Fruit fly (Drosophila melanogaster) whole organism, embryonic: Measurements from ENCODE around the gene CG18581.

ENCODE experiments used
- Abd-B ChIP-seq: fragments of 200-800 bp; sonication (Bioruptor generic); optimal IDR thresholded peaks from 2 replicates; lab custom pipeline; 2018; ENCODE audit warnings: missing biosample characterization, mild to moderate bottlenecking, missing genetic modification characterization, moderate library complexity
- Atf3 ChIP-seq: fragments of 200-800 bp; sonication (Bioruptor generic); optimal IDR thresholded peaks from 3 replicates; lab custom pipeline; 2016; ENCODE audit warnings: missing biosample characterization, missing genetic modification characterization
- CG10366 ChIP-seq: fragments of 200-800 bp; sonication (Bioruptor generic); IDR thresholded peaks from 2 replicates; pipeline ENCODE4 v1.3.6; 2022; ENCODE audit warnings: missing biosample characterization, missing genetic modification characterization
- CG11398 ChIP-seq: fragments of 200-800 bp; sonication (Bioruptor generic); optimal IDR thresholded peaks from 2 replicates; lab custom pipeline; 2016; ENCODE audit warnings: missing biosample characterization, missing genetic modification characterization
- CG11456 ChIP-seq: fragments of 200-800 bp; sonication (Bioruptor generic); IDR thresholded peaks from 3 replicates; pipeline ENCODE4 v1.3.6; 2022; ENCODE audit warnings: missing biosample characterization, missing genetic modification characterization
- CG11696 ChIP-seq: fragments of 200-800 bp; sonication (Bioruptor generic); IDR thresholded peaks from 2 replicates; pipeline ENCODE4 v1.3.6; 2022; ENCODE audit warnings: missing biosample characterization, missing genetic modification characterization
- CG12299 ChIP-seq: fragments of 200-800 bp; sonication (Bioruptor generic); optimal IDR thresholded peaks from 2 replicates; lab custom pipeline; 2018; ENCODE audit warnings: missing biosample characterization, mild to moderate bottlenecking, missing genetic modification characterization
- CG13424 ChIP-seq: fragments of 200-800 bp; sonication (Bioruptor generic); optimal IDR thresholded peaks from 2 replicates; lab custom pipeline; 2019; ENCODE audit warnings: missing biosample characterization, mild to moderate bottlenecking, missing genetic modification characterization, moderate library complexity
- CG13894 ChIP-seq: fragments of 200-800 bp; sonication (Bioruptor generic); optimal IDR thresholded peaks from 3 replicates; lab custom pipeline; 2018; ENCODE audit warnings: missing biosample characterization, mild to moderate bottlenecking, missing genetic modification characterization, moderate library complexity
- CG14965 ChIP-seq: fragments of 200-800 bp; sonication (Bioruptor generic); optimal IDR thresholded peaks from 2 replicates; lab custom pipeline; 2016; ENCODE audit warnings: missing biosample characterization, missing genetic modification characterization, borderline replicate concordance
- CG15601 ChIP-seq: fragments of 200-800 bp; sonication (Bioruptor generic); optimal IDR thresholded peaks from 3 replicates; lab custom pipeline; 2019; ENCODE audit warnings: missing biosample characterization, mild to moderate bottlenecking, missing genetic modification characterization, moderate library complexity
- CG30431 ChIP-seq: fragments of 200-800 bp; sonication (Bioruptor generic); optimal IDR thresholded peaks from 2 replicates; lab custom pipeline; 2017; ENCODE audit warnings: missing biosample characterization, missing genetic modification characterization
- CG31224 ChIP-seq: fragments of 200-800 bp; sonication (Bioruptor generic); IDR thresholded peaks from 2 replicates; pipeline ENCODE4 v1.3.6; 2022; ENCODE audit warnings: missing biosample characterization, missing genetic modification characterization
- CG31441 ChIP-seq: fragments of 200-800 bp; sonication (Bioruptor generic); IDR thresholded peaks from 2 replicates; pipeline ENCODE4 v1.3.6; 2022; ENCODE audit warnings: missing biosample characterization, missing genetic modification characterization
- CG32532 ChIP-seq: fragments of 200-800 bp; sonication (Bioruptor generic); IDR thresholded peaks from 2 replicates; pipeline ENCODE4 v1.3.6; 2022; ENCODE audit warnings: missing biosample characterization, missing genetic modification characterization
- CG34422 ChIP-seq: fragments of 200-800 bp; sonication (Bioruptor generic); IDR thresholded peaks from 3 replicates; pipeline ENCODE4 v1.3.6; 2022; ENCODE audit warnings: missing biosample characterization, missing genetic modification characterization
- CG3838 ChIP-seq: fragments of 200-800 bp; sonication (Bioruptor generic); optimal IDR thresholded peaks from 3 replicates; lab custom pipeline; 2016; ENCODE audit warnings: missing biosample characterization, missing genetic modification characterization
- CG4404 ChIP-seq: fragments of 200-800 bp; sonication (Bioruptor generic); IDR thresholded peaks from 2 replicates; pipeline ENCODE4 v1.3.6; 2022; ENCODE audit warnings: missing biosample characterization, missing genetic modification characterization
- D19B ChIP-seq: fragments of 200-800 bp; sonication (Bioruptor generic); optimal IDR thresholded peaks from 2 replicates; lab custom pipeline; 2017; ENCODE audit warnings: missing biosample characterization, mild to moderate bottlenecking, missing genetic modification characterization
- Eip74EF ChIP-seq, 2 experiments: fragments of 200-800 bp in 1 of 2; fragments of >200 bp in 1 of 2; sonication (Bioruptor generic) in 1 of 2; optimal IDR thresholded peaks; 2 replicates each; lab custom pipeline; 2017 to 2019; ENCODE audit warnings: missing biosample characterization in 2 of 2, missing genetic modification characterization in 2 of 2, mild to moderate bottlenecking in 1 of 2, moderate library complexity in 1 of 2
- Elba2 ChIP-seq: fragments of 200-800 bp; sonication (Bioruptor generic); optimal IDR thresholded peaks from 3 replicates; lab custom pipeline; 2016; ENCODE audit warnings: missing biosample characterization, missing genetic modification characterization
- GATAe ChIP-seq: fragments of 200-800 bp; sonication (Bioruptor generic); conservative IDR thresholded peaks from 2 replicates; pipeline ENCODE4 v1.3.6; 2022; ENCODE audit warnings: missing biosample characterization, missing genetic modification characterization
- H2.0 ChIP-seq: fragments of 200-800 bp; sonication (Bioruptor generic); IDR thresholded peaks from 2 replicates; pipeline ENCODE4 v1.3.6; 2022; ENCODE audit warnings: missing biosample characterization, missing genetic modification characterization
- HLHmδ ChIP-seq: fragments of 200-800 bp; sonication (Bioruptor generic); optimal IDR thresholded peaks from 2 replicates; lab custom pipeline; 2018; ENCODE audit warnings: missing biosample characterization, mild to moderate bottlenecking, missing genetic modification characterization, moderate library complexity
- HmgD ChIP-seq: fragments of 200-800 bp; sonication (Bioruptor generic); optimal IDR thresholded peaks from 3 replicates; lab custom pipeline; 2016; ENCODE audit warnings: missing biosample characterization, missing genetic modification characterization
- Sry-δ ChIP-seq: fragments of 200-800 bp; sonication (Bioruptor generic); optimal IDR thresholded peaks from 2 replicates; lab custom pipeline; 2016; ENCODE audit warnings: missing biosample characterization, missing genetic modification characterization
- Trl ChIP-seq, 3 experiments: fragments of >200 bp in 2 of 3; fragments of 200-800 bp in 1 of 3; sonication (Bioruptor generic) in 1 of 3; optimal IDR thresholded peaks; 2 replicates in 1 of 3; 3 replicates in 2 of 3; lab custom pipeline; 2016 to 2017; ENCODE audit warnings: missing biosample characterization in 1 of 3, missing genetic modification characterization in 1 of 3
- Xrp1 ChIP-seq: fragments of 200-800 bp; sonication (Bioruptor generic); IDR thresholded peaks from 2 replicates; pipeline ENCODE4 v1.3.6; 2022; ENCODE audit warnings: missing biosample characterization, missing genetic modification characterization
- ac ChIP-seq: fragments of 200-800 bp; sonication (Bioruptor generic); optimal IDR thresholded peaks from 3 replicates; lab custom pipeline; 2017; ENCODE audit warnings: missing biosample characterization, mild to moderate bottlenecking, missing genetic modification characterization
- bcd ChIP-seq: fragments of 200-800 bp; sonication (Bioruptor generic); optimal IDR thresholded peaks from 2 replicates; lab custom pipeline; 2017; ENCODE audit warnings: missing biosample characterization, mild to moderate bottlenecking, missing genetic modification characterization
- caup ChIP-seq: fragments of 200-800 bp; sonication (Bioruptor generic); optimal IDR thresholded peaks from 3 replicates; lab custom pipeline; 2017; ENCODE audit warnings: missing biosample characterization, mild to moderate bottlenecking, missing genetic modification characterization, moderate library complexity; ENCODE audit not compliant: severe bottlenecking
- da ChIP-seq: fragments of 200-800 bp; sonication (Bioruptor generic); optimal IDR thresholded peaks from 2 replicates; lab custom pipeline; 2016; ENCODE audit warnings: missing biosample characterization, missing genetic modification characterization
- ems ChIP-seq: fragments of 200-800 bp; sonication (Bioruptor generic); optimal IDR thresholded peaks from 3 replicates; lab custom pipeline; 2016; ENCODE audit warnings: missing biosample characterization, missing genetic modification characterization
- gcm ChIP-seq: fragments of 200-800 bp; sonication (Bioruptor generic); optimal IDR thresholded peaks from 2 replicates; lab custom pipeline; 2019; ENCODE audit warnings: missing biosample characterization, mild to moderate bottlenecking, missing genetic modification characterization, moderate library complexity
- gfzf ChIP-seq: fragments of 200-800 bp; sonication (Bioruptor generic); optimal IDR thresholded peaks from 2 replicates; lab custom pipeline; 2016; ENCODE audit warnings: missing biosample characterization, mild to moderate bottlenecking, missing genetic modification characterization, moderate library complexity
- grau ChIP-seq: fragments of 200-800 bp; optimal IDR thresholded peaks from 3 replicates; lab custom pipeline; 2019; ENCODE audit warnings: missing biosample characterization, mild to moderate bottlenecking, missing genetic modification characterization, moderate library complexity
- gsb ChIP-seq: fragments of 200-800 bp; sonication (Bioruptor generic); IDR thresholded peaks from 2 replicates; pipeline ENCODE4 v1.3.6; 2022; ENCODE audit warnings: missing biosample characterization, missing genetic modification characterization
- h ChIP-seq: fragments of >200 bp; optimal IDR thresholded peaks from 2 replicates; lab custom pipeline; 2017
- hkb ChIP-seq, 2 experiments: fragments of 200-800 bp in 1 of 2; fragments of >200 bp in 1 of 2; sonication (Bioruptor generic) in 1 of 2; IDR thresholded peaks in 1 of 2; optimal IDR thresholded peaks in 1 of 2; 2 replicates each; pipeline versions ENCODE4 v1.3.6 to Lab custom; 2017 to 2022; ENCODE audit warnings: missing biosample characterization in 1 of 2, missing genetic modification characterization in 1 of 2
- maf-S ChIP-seq: fragments of 200-800 bp; sonication (Bioruptor generic); optimal IDR thresholded peaks from 2 replicates; lab custom pipeline; 2016; ENCODE audit warnings: missing biosample characterization, missing genetic modification characterization
- nau ChIP-seq: fragments of 200-800 bp; sonication (Bioruptor generic); optimal IDR thresholded peaks from 3 replicates; lab custom pipeline; 2017; ENCODE audit warnings: missing biosample characterization, mild to moderate bottlenecking, missing genetic modification characterization, missing genetic modification reagents
- org-1 ChIP-seq: fragments of 200-800 bp; sonication (Bioruptor generic); optimal IDR thresholded peaks from 2 replicates; lab custom pipeline; 2017; ENCODE audit warnings: missing biosample characterization, missing genetic modification characterization
- pum ChIP-seq: fragments of 200-800 bp; sonication (Bioruptor generic); optimal IDR thresholded peaks from 2 replicates; lab custom pipeline; 2016; ENCODE audit warnings: missing biosample characterization, missing genetic modification characterization
- salm ChIP-seq: fragments of 200-800 bp; sonication (Bioruptor generic); optimal IDR thresholded peaks from 2 replicates; lab custom pipeline; 2018; ENCODE audit warnings: missing biosample characterization, mild to moderate bottlenecking, missing genetic modification characterization
- sr ChIP-seq: fragments of 200-800 bp; sonication (Bioruptor generic); IDR thresholded peaks from 3 replicates; pipeline ENCODE4 v1.3.6; 2022; ENCODE audit warnings: missing biosample characterization, missing genetic modification characterization
- toy ChIP-seq: fragments of 200-800 bp; sonication (Bioruptor generic); IDR thresholded peaks from 2 replicates; pipeline ENCODE4 v1.3.6; 2022; ENCODE audit warnings: missing biosample characterization, missing genetic modification characterization
- trh ChIP-seq: fragments of 200-800 bp; sonication (Bioruptor generic); optimal IDR thresholded peaks from 2 replicates; lab custom pipeline; 2016; ENCODE audit warnings: missing biosample characterization, missing genetic modification characterization
- unpg ChIP-seq: fragments of 200-800 bp; sonication (Bioruptor generic); optimal IDR thresholded peaks from 3 replicates; lab custom pipeline; 2018; ENCODE audit warnings: missing biosample characterization, mild to moderate bottlenecking, missing genetic modification characterization, moderate library complexity
- yki ChIP-seq: fragments of >200 bp; optimal IDR thresholded peaks from 3 replicates; lab custom pipeline; 2018

The CG18581 gene

DNA sequence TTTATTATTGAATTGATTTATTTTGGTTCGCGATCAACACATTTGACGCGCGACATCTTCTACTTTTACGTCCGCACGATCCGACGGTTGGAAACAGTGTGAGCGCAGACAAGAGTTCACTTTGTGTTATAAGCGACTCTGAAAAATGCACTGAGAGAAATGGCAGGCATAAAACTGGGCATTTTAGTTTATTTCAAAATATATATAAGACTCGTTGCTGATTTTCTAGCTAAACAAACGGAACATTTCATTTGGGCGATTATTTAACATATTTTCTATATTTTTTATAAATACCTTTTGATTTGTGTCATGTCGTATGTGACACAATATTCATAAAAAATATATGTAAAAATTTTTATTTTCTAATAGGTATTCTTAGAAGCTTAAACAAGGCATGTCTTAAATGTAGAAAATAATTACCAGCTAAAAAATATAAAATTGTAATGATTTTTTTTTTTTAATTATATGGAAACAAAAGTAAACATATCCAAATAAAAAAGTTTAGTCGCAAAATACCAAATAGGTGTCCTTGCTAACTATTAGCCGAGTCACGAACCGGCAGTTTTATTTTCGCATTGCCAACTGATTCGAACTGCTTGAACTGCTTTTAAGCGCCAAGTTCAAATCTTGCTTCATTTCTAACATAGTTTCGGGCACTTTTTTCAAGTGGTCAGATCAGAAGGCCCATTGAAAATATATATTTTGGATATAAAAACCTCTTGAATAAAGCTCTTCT is 35.9 kb downstream of the CG18581 start, which contains the start of gene Reck (continued):
- TF ChIP-seq CG30431 (peak; percentile 71), D19B (GFP tag; lab: Kevin White, UChicago) (peak; percentile 46), toy (GFP tag; lab: Robert Waterston, UW) (0 out of 2 replicates have a peak, but pooled peaks have one; percentile 31), nau (GFP tag; lab: Kevin White, UChicago) (peak; percentile 73), CG10366 (GFP tag; lab: Robert Waterston, UW) (peak; percentile 75), CG31224 (GFP tag; lab: Robert Waterston, UW) (peak; percentile 55), unpg (GFP tag; lab: Kevin White, UChicago) (peak; percentile 91), CG12299 (tag; lab: Kevin White, UChicago) (peak; percentile 58), gsb (peak; percentile 47; the same call in 1 of the 2 replicates), Xrp1 (GFP tag; lab: Robert Waterston, UW) (peak; percentile 92), org-1 (GFP tag; lab: Kevin White, UChicago) (peak; percentile 22), CG15601 (tag; lab: Kevin White, UChicago) (peak; percentile 69), CG4404 (GFP tag; lab: Robert Waterston, UW) (no peak), trh (peak; percentile 68), Elba2 (no peak), gcm (peak; percentile 90), CG11398 (GFP tag; lab: Kevin White, UChicago) (no peak), Eip74EF (GFP tag; optimal IDR thresholded peaks at IDR 0.05; lab: Kevin White, UChicago) (peak in 1 of 2 experiments; percentile 84), salm (peak; percentile 63), HmgD (GFP tag; lab: Kevin White, UChicago) (no peak), hkb (optimal IDR thresholded peaks at IDR 0.05; lab: Kevin White, UChicago) (no peak), hkb (GFP tag; IDR thresholded peaks at IDR 0.05; lab: Robert Waterston, UW) (peak; percentile 95), yki (lab: Kevin White, UChicago) (peak; percentile 11), caup (GFP tag; lab: Kevin White, UChicago) (peak; percentile 83), CG3838 (GFP tag; lab: Kevin White, UChicago) (peak; percentile 39), Sry-δ (GFP tag; lab: Kevin White, UChicago) (peak; percentile 2), maf-S (GFP tag; lab: Kevin White, UChicago) (peak; percentile 15), CG11456 (peak; percentile 81), CG31441 (GFP tag; lab: Robert Waterston, UW) (peak; percentile 90), sr (GFP tag; lab: Robert Waterston, UW) (peak; percentile 41; the same call in 1 of the 3 replicates), CG11696 (GFP tag; lab: Robert Waterston, UW) (peak; percentile 61), CG13894 (tag; lab: Kevin White, UChicago) (peak; percentile 25), Abd-B (GFP tag; lab: Kevin White, UChicago) (peak; percentile 39), Trl (optimal IDR thresholded peaks at IDR 0.05; lab: Kevin White, UChicago) (no peak), Trl (GFP tag; optimal IDR thresholded peaks at IDR 0.05; lab: Kevin White, UChicago) (peak; percentile 48), ems (peak; percentile 50), bcd (GFP tag; lab: Kevin White, UChicago) (peak; percentile 77), da (GFP tag; lab: Kevin White, UChicago) (no peak), CG13424 (peak; percentile 81), CG14965 (GFP tag; lab: Kevin White, UChicago) (no peak), H2.0 (GFP tag; lab: Robert Waterston, UW) (peak; percentile 59), CG34422 (GFP tag; lab: Robert Waterston, UW) (peak; percentile 78), h (no peak), gfzf (peak; percentile 51), Atf3 (GFP tag; lab: Kevin White, UChicago) (peak; percentile 3), ac (GFP tag; lab: Kevin White, UChicago) (peak; percentile 63), HLHmδ (GFP tag; lab: Kevin White, UChicago) (peak; percentile 10), grau (tag; lab: Kevin White, UChicago) (peak; percentile 73), pum (peak; percentile 47), GATAe (GFP tag; lab: Robert Waterston, UW) (no peak), CG32532 (peak; percentile 80; the same call in 1 of the 2 replicates)
